Worm (Caenorhabditis elegans) whole organism, mixed stage, embryonic: ENCODE measurements around the gene F41G3.19.

ENCODE experiments used
- elt-1 ChIP-seq: sonication (generic microtip); optimal IDR thresholded peaks from 2 replicates; lab custom pipeline; 2017; ENCODE audit warnings: missing genetic modification characterization, mild to moderate bottlenecking, missing compliant biosample characterization, antibody characterized with exemption, moderate library complexity, borderline replicate concordance; ENCODE audit not compliant: insufficient read depth
- nhr-28 ChIP-seq: fragments of 150-350 bp; optimal IDR thresholded peaks from 2 replicates; lab custom pipeline; 2014; ENCODE audit warnings: missing biosample characterization, missing genetic modification characterization
- unc-39 ChIP-seq: fragments of 150-350 bp; optimal IDR thresholded peaks from 2 replicates; lab custom pipeline; 2014; ENCODE audit warnings: missing biosample characterization, missing genetic modification characterization

ce11 chrII:6741428-6741827 lies 10.5 kb downstream of the F41G3.19 start, which contains the start of gene exos-8:
- TF ChIP-seq elt-1: no peak
- TF ChIP-seq unc-39 (tag; lab: Kevin White, UChicago): no peak
- TF ChIP-seq nhr-28 (tag; lab: Kevin White, UChicago): no peak
